Worm (Caenorhabditis elegans): ENCODE data around the gene C45G9.10.

Gene C45G9.10

ce11 chrIII:5080700-5081572 lies 19.2 kb upstream of the C45G9.10 start (continued):
- TF ChIP-seq ceh-2 (tag; optimal IDR thresholded peaks at IDR 0.05) (peak; percentile 60), gmeb-2 (tag; optimal IDR thresholded peaks at IDR 0.05) (peak; percentile 29), syd-9 (tag; optimal IDR thresholded peaks at IDR 0.05) (no peak), T23F11.4 (GFP tag; optimal IDR thresholded peaks at IDR 0.05) (peak; percentile 28), elt-2 (tag; optimal IDR thresholded peaks at IDR 0.05) (peak; percentile 76), pha-4 (tag; optimal IDR thresholded peaks at IDR 0.05) (no peak), ceh-45 (GFP tag; IDR thresholded peaks at IDR 0.05) (peak; percentile 71), F13H6.1 (tag; optimal IDR thresholded peaks at IDR 0.05) (no peak), lim-6 (tag; optimal IDR thresholded peaks at IDR 0.05) (peak; percentile 5), ceh-18 (tag; optimal IDR thresholded peaks at IDR 0.05) (peak; percentile 38), unc-55 (GFP tag; optimal IDR thresholded peaks at IDR 0.05) (no peak), ama-1 (optimal IDR thresholded peaks at IDR 0.05) (no peak), ets-4 (tag; optimal IDR thresholded peaks at IDR 0.05) (peak; percentile 82), pros-1 (tag; optimal IDR thresholded peaks at IDR 0.05) (no peak), ceh-6 (GFP tag; optimal IDR thresholded peaks at IDR 0.05) (peak; percentile 69), ceh-24 (tag; optimal IDR thresholded peaks at IDR 0.05) (peak; percentile 54), nhr-11 (tag; optimal IDR thresholded peaks at IDR 0.05) (no peak), ceh-22 (tag; optimal IDR thresholded peaks at IDR 0.05) (no peak), mec-3 (tag; optimal IDR thresholded peaks at IDR 0.05; ENCODE audit: borderline replicate concordance) (no peak), ceh-9 (tag; optimal IDR thresholded peaks at IDR 0.05) (peak; percentile 14), unc-42 (tag; optimal IDR thresholded peaks at IDR 0.05) (peak; percentile 61), pax-1 (tag; optimal IDR thresholded peaks at IDR 0.05) (no peak), ceh-19 (GFP tag; optimal IDR thresholded peaks at IDR 0.05) (peak; percentile 73)

- TF ChIP-seq elt-2 (tag; optimal IDR thresholded peaks at IDR 0.05) (peak; percentile 15), fkh-10 (GFP tag; optimal IDR thresholded peaks at IDR 0.05) (no peak)
Measured at ce11 chrIII:5078062-5078461, 16.4 kb upstream of the C45G9.10 start.

- no peak for TF ChIP-seq nfya-1 (tag; optimal IDR thresholded peaks at IDR 0.05)
- TF ChIP-seq syd-9 (tag; optimal IDR thresholded peaks at IDR 0.05) = no peak
- peak; percentile 61 for TF ChIP-seq elt-2 (tag; optimal IDR thresholded peaks at IDR 0.05)
- no peak for TF ChIP-seq Y22D7AL.16 (tag; optimal IDR thresholded peaks at IDR 0.05)
Measured at ce11 chrIII:5077150-5077814, 15.6 kb upstream of the C45G9.10 start, which contains the start of gene alh-1. TSS of gene alh-1 (plus strand) at chrIII:5077764.

- no peak for TF ChIP-seq ceh-24 (tag; optimal IDR thresholded peaks at IDR 0.05)
- no peak for TF ChIP-seq zip-5 (tag; optimal IDR thresholded peaks at IDR 0.05)
- no peak for TF ChIP-seq pros-1 (tag; optimal IDR thresholded peaks at IDR 0.05)
- TF ChIP-seq ceh-6 (GFP tag; optimal IDR thresholded peaks at IDR 0.05) = no peak
- TF ChIP-seq ceh-45 (GFP tag; IDR thresholded peaks at IDR 0.05) = no peak
- TF ChIP-seq pha-2 (tag; optimal IDR thresholded peaks at IDR 0.05) = no peak
- TF ChIP-seq odd-2 (tag; optimal IDR thresholded peaks at IDR 0.05) = no peak
- no peak for TF ChIP-seq tbx-2 (tag; optimal IDR thresholded peaks at IDR 0.05)
- no peak for TF ChIP-seq C08G9.2 (tag; optimal IDR thresholded peaks at IDR 0.05)
- no peak for TF ChIP-seq F13H6.1 (tag; optimal IDR thresholded peaks at IDR 0.05)
- no peak for TF ChIP-seq ceh-19 (GFP tag; optimal IDR thresholded peaks at IDR 0.05)
- TF ChIP-seq C38D4.7 (GFP tag; optimal IDR thresholded peaks at IDR 0.05) = no peak
- TF ChIP-seq ceh-30 (tag; optimal IDR thresholded peaks at IDR 0.05) = no peak
- TF ChIP-seq lin-11 (tag; optimal IDR thresholded peaks at IDR 0.05) = no peak
- TF ChIP-seq fax-1 (tag; optimal IDR thresholded peaks at IDR 0.05) = no peak
- no peak for TF ChIP-seq ceh-31 (tag; optimal IDR thresholded peaks at IDR 0.05)
- no peak for TF ChIP-seq fkh-6 (tag; optimal IDR thresholded peaks at IDR 0.05)
Measured at ce11 chrIII:5076569-5076968, 14.9 kb upstream of the C45G9.10 start.

All from whole organism, late embryonic.